Worm (Caenorhabditis elegans) whole organism, young adult: Measurements from ENCODE around the gene gos-28.
A peak's percentile ranks its signal among the peaks of the same experiment; 100 is the strongest.

Source experiments
- B0035.1 ChIP-seq: sonication (generic microtip); optimal IDR thresholded peaks from 2 replicates; lab custom pipeline; 2016; ENCODE audit warnings: missing genetic modification characterization, mild to moderate bottlenecking, missing compliant biosample characterization, missing genotype, missing genetic modification reagents
- D2030.7 ChIP-seq: fragments of 200-800 bp; sonication (Bioruptor generic); IDR thresholded peaks from 2 replicates; pipeline ENCODE4 v1.3.6; 2022; ENCODE audit warnings: missing genetic modification reagents, missing genetic modification characterization, missing compliant biosample characterization
- F10E7.11 ChIP-seq: sonication (generic microtip); optimal IDR thresholded peaks from 2 replicates; lab custom pipeline; 2017; ENCODE audit warnings: mild to moderate bottlenecking, missing genetic modification characterization, moderate library complexity, missing compliant biosample characterization
- F33H1.4 ChIP-seq: fragments of 200-800 bp; sonication (Bioruptor generic); IDR thresholded peaks from 2 replicates; pipeline ENCODE4 v1.3.6; 2022; ENCODE audit warnings: missing genetic modification reagents, missing genetic modification characterization, missing compliant biosample characterization
- F37B4.10 ChIP-seq: fragments of 200-800 bp; sonication (Bioruptor generic); IDR thresholded peaks from 2 replicates; pipeline ENCODE4 v1.3.6; 2022; ENCODE audit warnings: missing genetic modification characterization, missing compliant biosample characterization
- F49E8.2 ChIP-seq: sonication (generic microtip); optimal IDR thresholded peaks from 3 replicates; lab custom pipeline; 2017; ENCODE audit warnings: missing genetic modification characterization, mild to moderate bottlenecking, missing compliant biosample characterization, antibody characterized with exemption, moderate library complexity; ENCODE audit not compliant: insufficient read depth
- K11D2.4 ChIP-seq: fragments of 200-800 bp; sonication (Bioruptor generic); IDR thresholded peaks from 2 replicates; pipeline ENCODE4 v1.3.6; 2022; ENCODE audit warnings: missing genetic modification reagents, missing genetic modification characterization, missing compliant biosample characterization
- Y67H2A.10 ChIP-seq: fragments of 200-800 bp; sonication (Bioruptor generic); conservative IDR thresholded peaks from 2 replicates; pipeline ENCODE4 v1.3.6; 2022; ENCODE audit warnings: missing genetic modification reagents, missing genetic modification characterization, missing compliant biosample characterization
- atf-7 ChIP-seq: sonication (generic microtip); optimal IDR thresholded peaks from 2 replicates; lab custom pipeline; 2017; ENCODE audit warnings: mild to moderate bottlenecking, missing genetic modification characterization, missing compliant biosample characterization
- attf-5 ChIP-seq: fragments of 200-800 bp; sonication (Bioruptor generic); optimal IDR thresholded peaks from 2 replicates; lab custom pipeline; 2018; ENCODE audit warnings: mild to moderate bottlenecking, missing genetic modification characterization, missing compliant biosample characterization
- ceh-91 ChIP-seq: fragments of 200-800 bp; sonication (Bioruptor generic); IDR thresholded peaks from 2 replicates; pipeline ENCODE4 v1.3.6; 2022; ENCODE audit warnings: missing genetic modification reagents, missing genetic modification characterization, missing compliant biosample characterization
- die-1 ChIP-seq: sonication (generic microtip); optimal IDR thresholded peaks from 2 replicates; lab custom pipeline; 2016; ENCODE audit warnings: missing genotype, mild to moderate bottlenecking, missing genetic modification characterization, missing compliant biosample characterization
- dox-1 ChIP-seq: fragments of 200-800 bp; sonication (Bioruptor generic); IDR thresholded peaks from 2 replicates; pipeline ENCODE4 v1.3.6; 2022; ENCODE audit warnings: missing genetic modification reagents, missing genetic modification characterization, missing compliant biosample characterization
- dpl-1 ChIP-seq: fragments of 150-350 bp; optimal IDR thresholded peaks from 2 replicates; lab custom pipeline; 2014; ENCODE audit warnings: missing biosample characterization, missing genetic modification reagents, missing genetic modification characterization
- efl-1 ChIP-seq: fragments of 150-350 bp; optimal IDR thresholded peaks from 2 replicates; lab custom pipeline; 2014; ENCODE audit warnings: missing biosample characterization, missing genetic modification reagents, missing genetic modification characterization
- ekl-4 ChIP-seq: fragments of 200-800 bp; sonication (Bioruptor generic); IDR thresholded peaks from 2 replicates; pipeline ENCODE4 v1.3.6; 2022; ENCODE audit warnings: missing genetic modification reagents, missing genetic modification characterization, missing compliant biosample characterization
- him-1 ChIP-seq: sonication (generic microtip); optimal IDR thresholded peaks from 2 replicates; lab custom pipeline; 2016; ENCODE audit warnings: missing genotype, missing genetic modification reagents, missing genetic modification characterization, missing compliant biosample characterization
- hlh-12 ChIP-seq: sonication (generic microtip); optimal IDR thresholded peaks from 2 replicates; lab custom pipeline; 2016; ENCODE audit warnings: missing genetic modification characterization, missing compliant biosample characterization
- hmg-1.2 ChIP-seq: fragments of 200-800 bp; sonication (Bioruptor generic); IDR thresholded peaks from 2 replicates; pipeline ENCODE4 v1.3.6; 2022; ENCODE audit warnings: missing genetic modification reagents, missing genetic modification characterization, missing compliant biosample characterization
- hmg-20 ChIP-seq: fragments of 200-800 bp; sonication (Bioruptor generic); IDR thresholded peaks from 2 replicates; pipeline ENCODE4 v1.3.6; 2022; ENCODE audit warnings: missing genetic modification reagents, missing genetic modification characterization, missing compliant biosample characterization
- hrde-1 ChIP-seq: sonication (generic microtip); optimal IDR thresholded peaks from 2 replicates; lab custom pipeline; 2016; ENCODE audit warnings: missing genetic modification characterization, mild to moderate bottlenecking, missing compliant biosample characterization, moderate library complexity, missing genotype, missing genetic modification reagents, borderline replicate concordance
- hsf-1 ChIP-seq: fragments of 200-800 bp; sonication (Bioruptor generic); IDR thresholded peaks from 2 replicates; pipeline ENCODE4 v1.3.6; 2022; ENCODE audit warnings: missing genetic modification reagents, missing genetic modification characterization, missing compliant biosample characterization
- let-526 ChIP-seq: fragments of 200-800 bp; sonication (Bioruptor generic); IDR thresholded peaks from 2 replicates; pipeline ENCODE4 v1.3.6; 2022; ENCODE audit warnings: missing genetic modification reagents, missing genetic modification characterization, missing compliant biosample characterization
- lin-26 ChIP-seq: fragments of 200-800 bp; sonication (Bioruptor generic); IDR thresholded peaks from 2 replicates; pipeline ENCODE4 v1.3.6; 2022; ENCODE audit warnings: missing genetic modification reagents, missing genetic modification characterization, missing compliant biosample characterization
- lin-54 ChIP-seq: fragments of 200-800 bp; sonication (Bioruptor generic); optimal IDR thresholded peaks from 2 replicates; lab custom pipeline; 2018; ENCODE audit warnings: mild to moderate bottlenecking, missing genetic modification characterization, missing compliant biosample characterization
- lsl-1 ChIP-seq: fragments of 200-800 bp; sonication (Bioruptor generic); optimal IDR thresholded peaks from 2 replicates; lab custom pipeline; 2018; ENCODE audit warnings: mild to moderate bottlenecking, missing genetic modification characterization, moderate library complexity, missing compliant biosample characterization
- madf-3 ChIP-seq: fragments of 200-800 bp; sonication (Bioruptor generic); IDR thresholded peaks from 2 replicates; pipeline ENCODE4 v1.3.6; 2022; ENCODE audit warnings: missing genetic modification reagents, missing genetic modification characterization, missing compliant biosample characterization
- madf-6 ChIP-seq: fragments of 200-800 bp; sonication (Bioruptor generic); IDR thresholded peaks from 2 replicates; pipeline ENCODE4 v1.3.6; 2022; ENCODE audit warnings: missing genetic modification reagents, missing genetic modification characterization, missing compliant biosample characterization
- madf-8 ChIP-seq: fragments of 200-800 bp; sonication (Bioruptor generic); conservative IDR thresholded peaks from 2 replicates; pipeline ENCODE4 v1.3.6; 2022; ENCODE audit warnings: missing genetic modification reagents, missing genetic modification characterization, missing compliant biosample characterization
- nfya-2 ChIP-seq: fragments of 200-800 bp; sonication (Bioruptor generic); IDR thresholded peaks from 2 replicates; pipeline ENCODE4 v1.3.6; 2022; ENCODE audit warnings: missing genetic modification reagents, missing genetic modification characterization, missing compliant biosample characterization
- nfyb-1 ChIP-seq: fragments of 200-800 bp; sonication (Bioruptor generic); IDR thresholded peaks from 2 replicates; pipeline ENCODE4 v1.3.6; 2022; ENCODE audit warnings: missing genetic modification reagents, missing genetic modification characterization, missing compliant biosample characterization
- nhr-90 ChIP-seq: sonication (generic microtip); optimal IDR thresholded peaks from 2 replicates; lab custom pipeline; 2016; ENCODE audit warnings: missing genotype, mild to moderate bottlenecking, missing genetic modification characterization, missing compliant biosample characterization
- pha-4 ChIP-seq: fragments of 150-350 bp; sonication (generic microtip); optimal IDR thresholded peaks from 2 replicates; lab custom pipeline; 2014; ENCODE audit warnings: missing biosample characterization, missing genetic modification reagents, missing genetic modification characterization
- snpc-1.3 ChIP-seq: sonication (generic microtip); optimal IDR thresholded peaks from 2 replicates; lab custom pipeline; 2017; ENCODE audit warnings: missing genetic modification characterization, mild to moderate bottlenecking, missing compliant biosample characterization, antibody characterized with exemption, moderate library complexity, missing genotype, missing genetic modification reagents; ENCODE audit not compliant: insufficient read depth
- snpc-3.4 ChIP-seq: sonication (generic microtip); optimal IDR thresholded peaks from 2 replicates; lab custom pipeline; 2017; ENCODE audit warnings: missing genetic modification characterization, mild to moderate bottlenecking, missing compliant biosample characterization, antibody characterized with exemption, moderate library complexity, missing genotype, missing genetic modification reagents
- snpc-4 ChIP-seq, 5 experiments: fragments of 150-350 bp in 1 of 5; sonication (generic microtip) in 4 of 5; optimal IDR thresholded peaks; 2 replicates each; lab custom pipeline; 2014 to 2018; ENCODE audit warnings: missing genetic modification characterization in 5 of 5, missing biosample characterization in 3 of 5, antibody characterized with exemption in 2 of 5, mild to moderate bottlenecking in 2 of 5, missing compliant biosample characterization in 2 of 5, missing genotype in 2 of 5, moderate library complexity in 2 of 5, missing genetic modification reagents in 1 of 5
- somi-1 ChIP-seq: fragments of 200-800 bp; sonication (Bioruptor generic); optimal IDR thresholded peaks from 2 replicates; lab custom pipeline; 2018; ENCODE audit warnings: mild to moderate bottlenecking, missing genetic modification characterization, missing compliant biosample characterization
- tbp1 ChIP-seq: fragments of 200-800 bp; sonication (Bioruptor generic); optimal IDR thresholded peaks from 2 replicates; lab custom pipeline; 2018; ENCODE audit warnings: mild to moderate bottlenecking, missing genetic modification characterization, missing compliant biosample characterization
- unc-62 ChIP-seq: fragments of 150-350 bp; optimal IDR thresholded peaks from 2 replicates; lab custom pipeline; 2014; ENCODE audit warnings: missing biosample characterization, missing genetic modification reagents, missing genetic modification characterization
- xnd-1 ChIP-seq: sonication (generic microtip); optimal IDR thresholded peaks from 2 replicates; lab custom pipeline; 2016; ENCODE audit warnings: missing genotype, missing genetic modification reagents, missing genetic modification characterization, missing compliant biosample characterization
- zfh-2 ChIP-seq: fragments of 200-800 bp; sonication (Bioruptor generic); conservative IDR thresholded peaks from 2 replicates; pipeline ENCODE4 v1.3.6; 2022; ENCODE audit warnings: missing genetic modification reagents, missing genetic modification characterization, missing compliant biosample characterization
- zim-3 ChIP-seq: sonication (generic microtip); optimal IDR thresholded peaks from 2 replicates; lab custom pipeline; 2017; ENCODE audit warnings: mild to moderate bottlenecking, missing genetic modification characterization, moderate library complexity, missing compliant biosample characterization
- ztf-25 ChIP-seq: fragments of 200-800 bp; sonication (Bioruptor generic); IDR thresholded peaks from 2 replicates; pipeline ENCODE4 v1.3.6; 2022; ENCODE audit warnings: missing genetic modification reagents, missing genetic modification characterization, missing compliant biosample characterization

The gos-28 gene

DNA sequence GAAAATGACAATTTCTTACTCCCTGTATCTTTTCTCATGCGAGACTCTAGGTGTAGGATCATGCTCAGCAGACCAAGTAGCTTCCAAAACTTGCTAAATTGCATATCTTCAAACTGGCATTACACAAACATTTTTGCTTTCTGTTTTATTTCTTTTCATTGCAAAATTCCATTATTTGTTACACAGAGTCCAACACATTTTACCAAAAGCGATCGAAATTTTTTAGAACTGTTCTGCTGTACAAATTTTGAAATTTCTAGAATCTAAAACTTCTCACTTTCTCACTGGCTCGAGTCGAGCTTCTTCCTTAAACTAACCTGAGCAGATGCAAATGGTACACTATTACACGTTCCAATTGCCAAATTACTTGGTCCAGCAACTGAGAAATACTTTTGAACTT is 34.5 kb downstream of the gos-28 start:
- TF ChIP-seq madf-3 (GFP tag; lab: Robert Waterston, UW) (no peak), let-526 (no peak), ztf-25 (GFP tag; lab: Robert Waterston, UW) (no peak), hlh-12 (tag; lab: Kevin White, UChicago) (no peak), madf-8 (GFP tag; lab: Robert Waterston, UW) (no peak), Y67H2A.10 (GFP tag; lab: Robert Waterston, UW) (no peak), unc-62 (GFP tag; lab: Kevin White, UChicago) (no peak), K11D2.4 (GFP tag; lab: Robert Waterston, UW) (no peak), nhr-90 (tag; lab: Kevin White, UChicago) (no peak)

DNA sequence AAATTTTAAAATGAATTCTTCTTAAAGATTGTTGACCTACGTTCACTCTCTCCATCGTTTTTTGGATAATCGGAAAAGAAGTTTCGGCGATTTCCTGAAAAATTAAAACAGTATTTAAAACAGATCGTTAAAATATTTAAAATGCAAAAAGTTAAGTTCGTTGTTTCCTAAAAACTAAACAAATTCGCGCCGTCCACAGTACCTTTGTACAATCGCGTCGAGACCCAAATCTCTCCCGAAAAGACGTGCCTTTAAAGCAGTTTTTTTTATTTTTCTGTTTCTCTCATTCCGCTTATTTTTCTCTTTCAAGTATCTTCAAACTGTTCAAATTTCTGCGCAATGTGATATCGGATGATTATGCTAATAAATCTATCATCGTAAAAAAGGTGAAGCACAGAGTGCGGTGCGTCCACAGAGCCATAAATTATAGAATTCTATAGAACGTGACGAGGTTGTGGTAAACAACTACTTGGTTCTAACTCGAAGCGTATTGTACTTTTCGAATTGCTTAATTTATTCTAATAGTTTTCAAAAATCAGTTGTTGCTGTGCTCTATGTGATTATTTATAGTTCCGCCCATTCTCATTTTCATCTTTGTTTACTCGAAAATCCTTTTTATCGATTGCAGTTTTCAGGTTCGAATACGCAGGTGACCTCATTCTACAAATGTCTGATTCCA is 38.2 kb downstream of the gos-28 start, which contains the start of the genes F56C9.6 and F56C9.3:
Gene F56C9.6 (minus strand): TSS at position 112 of the 679 bp plus-strand sequence.
Gene F56C9.3 (plus strand): TSS at position 629 of the 679 bp plus-strand sequence.
- peak; percentile 79 for TF ChIP-seq F49E8.2 (tag; lab: Kevin White, UChicago)
- TF ChIP-seq madf-8 (GFP tag; lab: Robert Waterston, UW), result peak; percentile 66
- no peak for TF ChIP-seq B0035.1 (tag; lab: Kevin White, UChicago)
- no peak for TF ChIP-seq nfya-2 (GFP tag; lab: Robert Waterston, UW)
- TF ChIP-seq F10E7.11 (tag; lab: Kevin White, UChicago), result no peak
- TF ChIP-seq F37B4.10, result no peak
- TF ChIP-seq somi-1 (GFP tag; lab: Kevin White, UChicago), result no peak
- TF ChIP-seq die-1 (tag; lab: Kevin White, UChicago), result no peak
- TF ChIP-seq ekl-4, result 0 out of 2 replicates have a peak, but pooled peaks have one; percentile 40
- TF ChIP-seq madf-6 (GFP tag; lab: Robert Waterston, UW), result peak; percentile 91
- TF ChIP-seq D2030.7 (GFP tag; lab: Robert Waterston, UW), result peak; percentile 79
- peak; percentile 12; the same call in 1 of the 2 replicates for TF ChIP-seq hmg-1.2
- TF ChIP-seq zim-3, result no peak
- 0 out of 2 replicates have a peak, but pooled peaks have one; percentile 4 for TF ChIP-seq dox-1 (GFP tag; lab: Robert Waterston, UW)
- 0 out of 2 replicates have a peak, but pooled peaks have one; percentile 23 for TF ChIP-seq madf-3 (GFP tag; lab: Robert Waterston, UW)
- TF ChIP-seq snpc-1.3 (tag; lab: Kevin White, UChicago), result no peak
- peak; percentile 81 for TF ChIP-seq ceh-91
- no peak for TF ChIP-seq nfyb-1
- 0 out of 2 replicates have a peak, but pooled peaks have one; percentile 19 for TF ChIP-seq hsf-1
- TF ChIP-seq lin-26 (GFP tag; lab: Robert Waterston, UW), result 0 out of 2 replicates have a peak, but pooled peaks have one; percentile 12
- TF ChIP-seq him-1 (tag; lab: Kevin White, UChicago), result no peak
- TF ChIP-seq zfh-2 (GFP tag; lab: Robert Waterston, UW), result no peak
- peak; percentile 95 for TF ChIP-seq efl-1 (GFP tag; lab: Kevin White, UChicago)
- TF ChIP-seq pha-4 (tag; lab: Kevin White, UChicago), result no peak
- no peak for TF ChIP-seq hmg-20 (GFP tag; lab: Robert Waterston, UW)
- no peak for TF ChIP-seq hrde-1 (tag; lab: Kevin White, UChicago)
- peak; percentile 95 for TF ChIP-seq F33H1.4 (GFP tag; lab: Robert Waterston, UW)
- peak; percentile 91 for TF ChIP-seq lsl-1
- TF ChIP-seq xnd-1 (tag; lab: Kevin White, UChicago), result peak; percentile 74
- TF ChIP-seq atf-7 (tag; lab: Kevin White, UChicago), result no peak
- TF ChIP-seq tbp1 (GFP tag; lab: Kevin White, UChicago), result peak; percentile 16
- TF ChIP-seq dpl-1, result peak; percentile 70
- TF ChIP-seq snpc-3.4 (tag; lab: Kevin White, UChicago), result peak; percentile 49
- TF ChIP-seq snpc-4 (GFP tag; optimal IDR thresholded peaks at IDR 0.05; lab: Kevin White, UChicago), result no peak
- peak in 1 of 4 experiments; percentile 12 for TF ChIP-seq snpc-4 (tag; optimal IDR thresholded peaks at IDR 0.05; lab: Kevin White, UChicago)
- TF ChIP-seq attf-5 (GFP tag; lab: Kevin White, UChicago), result no peak
- TF ChIP-seq lin-54 (GFP tag; lab: Kevin White, UChicago), result peak; percentile 50
